Fruit fly (Drosophila melanogaster): ENCODE data around the gene CG8475.

The CG8475 gene

DNA sequence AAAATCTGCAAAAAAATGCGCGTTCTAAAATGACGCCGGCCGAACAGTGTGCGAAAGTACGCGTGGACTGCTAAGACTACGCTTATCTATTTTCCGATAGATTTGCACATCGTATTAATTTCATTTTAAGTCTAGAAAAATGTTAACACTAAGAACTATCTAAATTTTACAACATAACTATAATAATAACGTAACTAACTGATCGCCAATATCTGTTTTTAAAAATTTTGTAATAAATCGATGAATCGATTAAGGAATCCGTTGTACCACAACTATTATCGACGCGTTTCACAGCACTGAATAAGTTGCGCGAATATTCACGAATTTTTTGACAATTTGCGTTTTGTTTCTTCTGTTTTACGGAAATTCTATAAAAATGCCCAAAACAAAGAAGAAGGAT is 14.4 kb upstream of the CG8475 start, which contains the start of gene Ssb-c31a (continued):
- TF ChIP-seq acj6 (GFP tag; optimal IDR thresholded peaks at IDR 0.05) (peak; percentile 65), achi (GFP tag; optimal IDR thresholded peaks at IDR 0.05) (peak; percentile 63), vri (GFP tag; optimal IDR thresholded peaks at IDR 0.05) (peak; percentile 46), eg (GFP tag; IDR thresholded peaks at IDR 0.05) (no peak), Sox14 (GFP tag; optimal IDR thresholded peaks at IDR 0.05) (peak; percentile 65), net (GFP tag; optimal IDR thresholded peaks at IDR 0.05) (no peak), CG3032 (tag; optimal IDR thresholded peaks at IDR 0.05) (peak; percentile 44), dsx (GFP tag; optimal IDR thresholded peaks at IDR 0.05; ENCODE audit: poor library complexity, severe bottlenecking) (peak; percentile 9), CG32006 (GFP tag; optimal IDR thresholded peaks at IDR 0.05) (peak; percentile 5), Eip75B (GFP tag; optimal IDR thresholded peaks at IDR 0.05) (peak; percentile 70), CG15336 (GFP tag; IDR thresholded peaks at IDR 0.05) (no peak), CG11294 (GFP tag; IDR thresholded peaks at IDR 0.05) (no peak), Hr39 (GFP tag; optimal IDR thresholded peaks at IDR 0.05) (peak; percentile 47), pdm3 (GFP tag; optimal IDR thresholded peaks at IDR 0.05) (peak; percentile 61), CG10669 (GFP tag; optimal IDR thresholded peaks at IDR 0.05) (peak; percentile 26), Ets96B (tag; optimal IDR thresholded peaks at IDR 0.05) (peak; percentile 40), Gug (GFP tag; IDR thresholded peaks at IDR 0.05) (no peak; the same call in 1 of the 2 replicates)

DNA sequence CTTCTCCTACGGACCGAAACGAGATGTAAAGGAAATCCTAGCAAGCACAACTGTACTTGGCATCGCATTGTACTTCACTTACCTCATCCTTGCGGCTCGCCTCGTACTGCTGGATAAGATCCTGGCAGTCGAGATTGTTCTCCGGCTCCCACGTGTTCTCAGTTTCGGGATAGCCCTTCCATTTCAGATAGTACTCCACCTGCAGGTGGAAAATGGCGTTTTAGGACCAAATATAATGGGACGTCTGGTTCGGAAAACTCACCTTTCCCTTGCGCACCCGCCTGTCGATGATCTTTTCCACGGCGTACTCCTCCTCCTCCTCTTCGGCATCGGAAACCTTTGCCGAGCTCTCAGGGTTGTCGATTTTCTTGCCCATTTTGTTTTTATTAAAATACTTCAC is 13.8 kb upstream of the CG8475 start:
- no peak for TF ChIP-seq Sox14 (GFP tag; optimal IDR thresholded peaks at IDR 0.05)
- TF ChIP-seq Blimp-1 (GFP tag; optimal IDR thresholded peaks at IDR 0.05), result no peak
- no peak for TF ChIP-seq CG8319 (GFP tag; optimal IDR thresholded peaks at IDR 0.05)
- TF ChIP-seq vri (GFP tag; optimal IDR thresholded peaks at IDR 0.05), result no peak
- no peak for TF ChIP-seq CG6163 (GFP tag; IDR thresholded peaks at IDR 0.05)

DNA sequence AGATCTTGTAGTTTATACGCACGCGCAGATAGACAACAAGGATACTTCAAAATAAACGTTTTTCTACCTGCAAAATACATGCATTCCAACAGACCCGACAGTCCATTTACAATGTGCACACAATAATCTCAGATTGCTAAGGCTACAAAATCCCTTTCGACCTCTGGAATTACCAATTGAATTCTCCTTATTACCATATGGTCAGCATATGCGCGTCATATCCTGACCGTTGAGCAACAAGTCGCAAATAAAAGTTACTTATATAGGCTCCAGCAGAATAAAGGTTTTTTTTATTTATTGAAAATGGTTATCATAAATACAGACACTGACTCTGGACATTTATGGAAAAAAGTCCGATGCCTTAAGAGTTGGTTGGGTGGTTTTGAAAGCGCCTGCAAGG is 12.6 kb upstream of the CG8475 start:
- TF ChIP-seq topi (GFP tag; optimal IDR thresholded peaks at IDR 0.05), result no peak

dm6 chr2L:8205871-8206270 is 9.2 kb upstream of the CG8475 start, which contains the start of gene CG8419:
Gene CG8419, plus strand, starts transcription at chr2L:8206171.
- no peak for TF ChIP-seq CG32006 (GFP tag; optimal IDR thresholded peaks at IDR 0.05)
- no peak for TF ChIP-seq CG34406 (GFP tag; optimal IDR thresholded peaks at IDR 0.05)

- peak; percentile 99 for TF ChIP-seq eg (GFP tag; IDR thresholded peaks at IDR 0.05)
- TF ChIP-seq dac (GFP tag; optimal IDR thresholded peaks at IDR 0.05), result peak; percentile 70
- peak; percentile 100 for TF ChIP-seq topi (GFP tag; optimal IDR thresholded peaks at IDR 0.05)
- peak; percentile 95 for TF ChIP-seq CG10631 (GFP tag; optimal IDR thresholded peaks at IDR 0.05)
- peak; percentile 96 for TF ChIP-seq Gug (GFP tag; IDR thresholded peaks at IDR 0.05)
- peak; percentile 89 for TF ChIP-seq fd59A (GFP tag; optimal IDR thresholded peaks at IDR 0.05)
- peak; percentile 98 for TF ChIP-seq Eip75B (GFP tag; optimal IDR thresholded peaks at IDR 0.05)
- TF ChIP-seq Hr39 (GFP tag; optimal IDR thresholded peaks at IDR 0.05), result peak; percentile 86
- TF ChIP-seq achi (GFP tag; optimal IDR thresholded peaks at IDR 0.05), result peak; percentile 97
- peak; percentile 99 for TF ChIP-seq CG8119 (GFP tag; IDR thresholded peaks at IDR 0.05)
- peak; percentile 95 for TF ChIP-seq CG11294 (GFP tag; IDR thresholded peaks at IDR 0.05)
- TF ChIP-seq CG8319 (GFP tag; optimal IDR thresholded peaks at IDR 0.05), result peak; percentile 96
- TF ChIP-seq svp (GFP tag), result peak; percentile 100
- peak; percentile 89 for TF ChIP-seq Sox15 (GFP tag; optimal IDR thresholded peaks at IDR 0.05)
- TF ChIP-seq salr (GFP tag; optimal IDR thresholded peaks at IDR 0.05), result peak; percentile 92 to 99
- peak; percentile 99 for TF ChIP-seq Eip93F (GFP tag; optimal IDR thresholded peaks at IDR 0.05)
- TF ChIP-seq CG6808 (GFP tag; optimal IDR thresholded peaks at IDR 0.05), result peak; percentile 92
- TF ChIP-seq CG1621 (tag; optimal IDR thresholded peaks at IDR 0.05), result peak; percentile 85
- TF ChIP-seq Lpt (GFP tag; optimal IDR thresholded peaks at IDR 0.05), result peak; percentile 84
- TF ChIP-seq CG16779 (tag; optimal IDR thresholded peaks at IDR 0.05), result peak; percentile 91
- TF ChIP-seq Ets96B (tag; optimal IDR thresholded peaks at IDR 0.05), result peak; percentile 79
- peak; percentile 97 for TF ChIP-seq OdsH (GFP tag; optimal IDR thresholded peaks at IDR 0.05)
- peak; percentile 95 for TF ChIP-seq CG6276 (GFP tag; optimal IDR thresholded peaks at IDR 0.05)
- peak; percentile 97 for TF ChIP-seq vri (GFP tag; optimal IDR thresholded peaks at IDR 0.05)
- peak; percentile 76 for TF ChIP-seq CG31627 (GFP tag; optimal IDR thresholded peaks at IDR 0.05)
- TF ChIP-seq Met (GFP tag; optimal IDR thresholded peaks at IDR 0.05), result peak; percentile 98
- peak; percentile 99 for TF ChIP-seq Sox14 (GFP tag; optimal IDR thresholded peaks at IDR 0.05)
- peak; percentile 100 for TF ChIP-seq Eip78C (GFP tag)
- TF ChIP-seq CG3032 (tag; optimal IDR thresholded peaks at IDR 0.05), result peak; percentile 94
- TF ChIP-seq esn (GFP tag; optimal IDR thresholded peaks at IDR 0.05), result peak; percentile 98
- peak; percentile 100 for TF ChIP-seq CG15336 (GFP tag; IDR thresholded peaks at IDR 0.05)
- peak; percentile 87 for TF ChIP-seq Hr4 (GFP tag; optimal IDR thresholded peaks at IDR 0.05)
Measured at dm6 chr2L:8204996-8205567, 8.4 kb upstream of the CG8475 start, which contains the start of gene SLC5A11. Gene SLC5A11, minus strand, starts transcription at chr2L:8205132.

Measured in whole organism, prepupa.